Fruit fly (Drosophila melanogaster) whole organism, embryonic: ENCODE data around the gene Nmdar1.
A peak's percentile ranks its signal among the peaks of the same experiment; 100 is the strongest.

Source experiments
- Asciz ChIP-seq: fragments of 200-800 bp; sonication (Bioruptor generic); optimal IDR thresholded peaks from 2 replicates; lab custom pipeline; 2017; ENCODE audit warnings: missing biosample characterization, mild to moderate bottlenecking, missing genetic modification characterization, missing genetic modification reagents
- Blimp-1 ChIP-seq: fragments of 200-800 bp; sonication (Bioruptor generic); optimal IDR thresholded peaks from 3 replicates; lab custom pipeline; 2018; ENCODE audit warnings: missing biosample characterization, missing genetic modification characterization, mild to moderate bottlenecking, moderate library complexity, missing genetic modification reagents
- CG10267 ChIP-seq: fragments of 200-800 bp; sonication (Bioruptor generic); optimal IDR thresholded peaks from 2 replicates; lab custom pipeline; 2018; ENCODE audit warnings: missing biosample characterization, mild to moderate bottlenecking, missing genetic modification characterization, moderate library complexity
- CG10366 ChIP-seq: fragments of 200-800 bp; sonication (Bioruptor generic); IDR thresholded peaks from 2 replicates; pipeline ENCODE4 v1.3.6; 2022; ENCODE audit warnings: missing biosample characterization, missing genetic modification characterization
- CG11504 ChIP-seq: fragments of 200-800 bp; sonication (Bioruptor generic); optimal IDR thresholded peaks from 3 replicates; lab custom pipeline; 2019; ENCODE audit warnings: missing biosample characterization, mild to moderate bottlenecking, missing genetic modification characterization, moderate library complexity
- CG12659 ChIP-seq: fragments of 200-800 bp; sonication (Bioruptor generic); optimal IDR thresholded peaks from 3 replicates; lab custom pipeline; 2017; ENCODE audit warnings: mild to moderate bottlenecking, missing biosample characterization, missing genetic modification reagents, missing genetic modification characterization
- CG13894 ChIP-seq: fragments of 200-800 bp; sonication (Bioruptor generic); optimal IDR thresholded peaks from 3 replicates; lab custom pipeline; 2018; ENCODE audit warnings: missing biosample characterization, mild to moderate bottlenecking, missing genetic modification characterization, moderate library complexity
- CG1529 ChIP-seq: fragments of 200-800 bp; sonication (Bioruptor generic); optimal IDR thresholded peaks from 3 replicates; lab custom pipeline; 2018; ENCODE audit warnings: missing biosample characterization, missing genetic modification characterization
- CG16815 ChIP-seq: fragments of 200-800 bp; sonication (Bioruptor generic); optimal IDR thresholded peaks from 3 replicates; lab custom pipeline; 2017; ENCODE audit warnings: missing biosample characterization, mild to moderate bottlenecking, missing genetic modification characterization
- CG17359 ChIP-seq: fragments of 200-800 bp; sonication (Bioruptor generic); optimal IDR thresholded peaks from 3 replicates; lab custom pipeline; 2018; ENCODE audit warnings: missing biosample characterization, mild to moderate bottlenecking, missing genetic modification characterization, moderate library complexity
- CG18476 ChIP-seq: fragments of 200-800 bp; sonication (Bioruptor generic); optimal IDR thresholded peaks from 2 replicates; lab custom pipeline; 2016; ENCODE audit warnings: missing biosample characterization, mild to moderate bottlenecking, missing genetic modification characterization
- CG32772 ChIP-seq: fragments of 200-800 bp; sonication (Bioruptor generic); IDR thresholded peaks from 2 replicates; pipeline ENCODE4 v1.3.6; 2022; ENCODE audit warnings: missing biosample characterization, missing genetic modification characterization
- CG3847 ChIP-seq: fragments of 200-800 bp; sonication (Bioruptor generic); IDR thresholded peaks from 2 replicates; pipeline ENCODE4 v1.3.6; 2022; ENCODE audit warnings: missing biosample characterization, missing genetic modification characterization
- CG4707 ChIP-seq: fragments of 200-800 bp; sonication (Bioruptor generic); optimal IDR thresholded peaks from 2 replicates; lab custom pipeline; 2018; ENCODE audit warnings: missing biosample characterization, mild to moderate bottlenecking, missing genetic modification characterization, moderate library complexity
- CG6689 ChIP-seq: fragments of 200-800 bp; sonication (Bioruptor generic); IDR thresholded peaks from 2 replicates; pipeline ENCODE4 v1.3.6; 2022; ENCODE audit warnings: missing biosample characterization, missing genetic modification characterization
- CG6854 ChIP-seq: fragments of 200-800 bp; sonication (Bioruptor generic); optimal IDR thresholded peaks from 3 replicates; lab custom pipeline; 2017; ENCODE audit warnings: missing biosample characterization, mild to moderate bottlenecking, missing genetic modification characterization
- CG7271 ChIP-seq: fragments of 200-800 bp; sonication (Bioruptor generic); optimal IDR thresholded peaks from 2 replicates; lab custom pipeline; 2018; ENCODE audit warnings: missing biosample characterization, mild to moderate bottlenecking, missing genetic modification characterization, moderate library complexity
- Deaf1 ChIP-seq: fragments of 200-800 bp; optimal IDR thresholded peaks from 3 replicates; lab custom pipeline; 2019; ENCODE audit warnings: missing biosample characterization, mild to moderate bottlenecking, missing genetic modification characterization, moderate library complexity
- Dfd ChIP-seq, 2 experiments: fragments of >200 bp; optimal IDR thresholded peaks; 2 replicates each; lab custom pipeline; 2017; ENCODE audit warnings: missing biosample characterization in 2 of 2, missing genetic modification characterization in 2 of 2
- Elba2 ChIP-seq: fragments of 200-800 bp; sonication (Bioruptor generic); optimal IDR thresholded peaks from 3 replicates; lab custom pipeline; 2016; ENCODE audit warnings: missing biosample characterization, missing genetic modification characterization
- Gsc ChIP-seq: fragments of 200-800 bp; sonication (Bioruptor generic); IDR thresholded peaks from 2 replicates; pipeline ENCODE4 v1.3.6; 2022; ENCODE audit warnings: missing biosample characterization, missing genetic modification characterization
- Gug ChIP-seq: fragments of 200-800 bp; sonication (Bioruptor generic); IDR thresholded peaks from 4 replicates; pipeline ENCODE4 v1.3.6; 2022; ENCODE audit warnings: missing biosample characterization, missing genetic modification characterization
- HLH4C ChIP-seq: fragments of 200-800 bp; sonication (Bioruptor generic); IDR thresholded peaks from 3 replicates; pipeline ENCODE4 v1.3.6; 2022; ENCODE audit warnings: missing biosample characterization, missing genetic modification characterization; ENCODE audit not compliant: partially characterized antibody
- HLHmδ ChIP-seq: fragments of 200-800 bp; sonication (Bioruptor generic); optimal IDR thresholded peaks from 2 replicates; lab custom pipeline; 2018; ENCODE audit warnings: missing biosample characterization, mild to moderate bottlenecking, missing genetic modification characterization, moderate library complexity
- Hand ChIP-seq: fragments of 200-800 bp; sonication (Bioruptor generic); optimal IDR thresholded peaks from 2 replicates; lab custom pipeline; 2017; ENCODE audit warnings: mild to moderate bottlenecking, missing biosample characterization, missing genetic modification reagents, missing genetic modification characterization
- Hey ChIP-seq: fragments of 200-800 bp; sonication (Bioruptor generic); optimal IDR thresholded peaks from 3 replicates; lab custom pipeline; 2018; ENCODE audit warnings: missing biosample characterization, mild to moderate bottlenecking, missing genetic modification characterization
- Ravus ChIP-seq: fragments of 200-800 bp; sonication (Bioruptor generic); IDR thresholded peaks from 2 replicates; pipeline ENCODE4 v1.3.6; 2022; ENCODE audit warnings: missing biosample characterization, missing genetic modification characterization
- Scr ChIP-seq: fragments of 200-800 bp; sonication (Bioruptor generic); IDR thresholded peaks from 2 replicates; pipeline ENCODE4 v1.3.6; 2022; ENCODE audit warnings: missing biosample characterization, missing genetic modification characterization; ENCODE audit not compliant: partially characterized antibody
- Side ChIP-seq: fragments of 200-800 bp; sonication (Bioruptor generic); optimal IDR thresholded peaks from 2 replicates; lab custom pipeline; 2016; ENCODE audit warnings: missing biosample characterization, missing genetic modification characterization
- TFAM ChIP-seq: fragments of 200-800 bp; sonication (Bioruptor generic); optimal IDR thresholded peaks from 2 replicates; lab custom pipeline; 2017; ENCODE audit warnings: missing biosample characterization, missing genetic modification characterization, inconsistent platforms
- Tbp ChIP-seq: fragments of >200 bp; optimal IDR thresholded peaks from 2 replicates; lab custom pipeline; 2018; ENCODE audit warnings: missing biosample characterization, missing genetic modification characterization
- Trl ChIP-seq, 3 experiments: fragments of >200 bp in 2 of 3; fragments of 200-800 bp in 1 of 3; sonication (Bioruptor generic) in 1 of 3; optimal IDR thresholded peaks; 2 replicates in 1 of 3; 3 replicates in 2 of 3; lab custom pipeline; 2016 to 2017; ENCODE audit warnings: missing biosample characterization in 1 of 3, missing genetic modification characterization in 1 of 3
- ash1 ChIP-seq: fragments of 200-800 bp; sonication (Bioruptor generic); optimal IDR thresholded peaks from 2 replicates; lab custom pipeline; 2018; ENCODE audit warnings: missing biosample characterization, mild to moderate bottlenecking, missing genetic modification characterization
- cg ChIP-seq: fragments of 200-800 bp; sonication (Bioruptor generic); optimal IDR thresholded peaks from 3 replicates; lab custom pipeline; 2019; ENCODE audit warnings: missing biosample characterization, mild to moderate bottlenecking, missing genetic modification characterization, moderate library complexity
- dati ChIP-seq: fragments of 200-800 bp; sonication (Bioruptor generic); IDR thresholded peaks from 2 replicates; pipeline ENCODE4 v1.3.6; 2022; ENCODE audit warnings: missing biosample characterization, missing genetic modification characterization
- dysf ChIP-seq: fragments of 200-800 bp; sonication (Bioruptor generic); IDR thresholded peaks from 3 replicates; pipeline ENCODE4 v1.3.6; 2022; ENCODE audit warnings: missing biosample characterization, missing genetic modification characterization
- emc ChIP-seq: fragments of 200-800 bp; sonication (Bioruptor generic); optimal IDR thresholded peaks from 2 replicates; lab custom pipeline; 2016; ENCODE audit warnings: missing biosample characterization, missing genetic modification characterization
- inv ChIP-seq: fragments of 200-800 bp; sonication (Bioruptor generic); IDR thresholded peaks from 2 replicates; pipeline ENCODE4 v1.3.6; 2022; ENCODE audit warnings: missing biosample characterization, missing genetic modification characterization; ENCODE audit not compliant: partially characterized antibody
- jumu ChIP-seq: fragments of 200-800 bp; sonication (Bioruptor generic); optimal IDR thresholded peaks from 3 replicates; lab custom pipeline; 2016; ENCODE audit warnings: missing biosample characterization, missing genetic modification characterization
- ken ChIP-seq: fragments of 200-800 bp; sonication (Bioruptor generic); IDR thresholded peaks from 3 replicates; pipeline ENCODE4 v1.3.6; 2022; ENCODE audit warnings: missing biosample characterization, missing genetic modification characterization
- mld ChIP-seq: fragments of 200-800 bp; sonication (Bioruptor generic); IDR thresholded peaks from 3 replicates; pipeline ENCODE4 v1.3.6; 2022; ENCODE audit warnings: missing biosample characterization, missing genetic modification characterization; ENCODE audit not compliant: partially characterized antibody
- nmo ChIP-seq: fragments of 200-800 bp; sonication (Bioruptor generic); optimal IDR thresholded peaks from 2 replicates; lab custom pipeline; 2018; ENCODE audit warnings: missing biosample characterization, mild to moderate bottlenecking, missing genetic modification characterization, moderate library complexity
- run ChIP-seq: fragments of 200-800 bp; sonication (Bioruptor generic); optimal IDR thresholded peaks from 3 replicates; lab custom pipeline; 2018; ENCODE audit warnings: missing biosample characterization, mild to moderate bottlenecking, missing genetic modification characterization
- sim ChIP-seq: fragments of 200-800 bp; sonication (Bioruptor generic); IDR thresholded peaks from 2 replicates; pipeline ENCODE4 v1.3.6; 2022; ENCODE audit warnings: missing biosample characterization, missing genetic modification characterization
- trem ChIP-seq: fragments of 200-800 bp; optimal IDR thresholded peaks from 3 replicates; lab custom pipeline; 2019; ENCODE audit warnings: missing biosample characterization, mild to moderate bottlenecking, missing genetic modification characterization, moderate library complexity
- unc-4 ChIP-seq: fragments of 200-800 bp; sonication (Bioruptor generic); IDR thresholded peaks from 2 replicates; pipeline ENCODE4 v1.3.6; 2022; ENCODE audit warnings: missing biosample characterization, missing genetic modification characterization; ENCODE audit not compliant: partially characterized antibody
- unpg ChIP-seq: fragments of 200-800 bp; sonication (Bioruptor generic); optimal IDR thresholded peaks from 3 replicates; lab custom pipeline; 2018; ENCODE audit warnings: missing biosample characterization, mild to moderate bottlenecking, missing genetic modification characterization, moderate library complexity
- vnd ChIP-seq: fragments of 200-800 bp; sonication (Bioruptor generic); IDR thresholded peaks from 3 replicates; pipeline ENCODE4 v1.3.6; 2022; ENCODE audit warnings: missing biosample characterization, missing genetic modification characterization; ENCODE audit not compliant: partially characterized antibody

Nmdar1 gene

dm6 chr3R:5550452-5550851, 27.3 kb upstream of the Nmdar1 start (continued):
- TF ChIP-seq nmo (GFP tag; lab: Kevin White, UChicago) (no peak), HLH4C (peak; percentile 81), CG11504 (tag; lab: Kevin White, UChicago) (no peak), CG1529 (no peak), trem (tag; lab: Kevin White, UChicago) (peak; percentile 35), dysf (GFP tag; lab: Robert Waterston, UW) (no peak), jumu (GFP tag; lab: Kevin White, UChicago) (no peak), run (tag; lab: Kevin White, UChicago) (no peak), unc-4 (GFP tag; lab: Robert Waterston, UW) (peak; percentile 67), unpg (GFP tag; lab: Kevin White, UChicago) (no peak), ash1 (GFP tag; lab: Kevin White, UChicago) (no peak), Side (GFP tag; lab: Kevin White, UChicago) (no peak), Elba2 (no peak)

- TF ChIP-seq Blimp-1 (GFP tag; lab: Kevin White, UChicago) (no peak), ash1 (GFP tag; lab: Kevin White, UChicago) (no peak), sim (GFP tag; lab: Robert Waterston, UW) (no peak; the same call in 1 of the 2 replicates), inv (GFP tag; lab: Robert Waterston, UW) (peak; percentile 91), ken (GFP tag; lab: Robert Waterston, UW) (peak; percentile 77), TFAM (GFP tag; lab: Kevin White, UChicago) (no peak), CG7271 (tag; lab: Kevin White, UChicago) (no peak), vnd (GFP tag; lab: Robert Waterston, UW) (peak; percentile 88), CG32772 (GFP tag; lab: Robert Waterston, UW) (no peak; the same call in 1 of the 2 replicates), CG3847 (0 out of 2 replicates have a peak, but pooled peaks have one; percentile 62), Ravus (GFP tag; lab: Robert Waterston, UW) (no peak; the same call in 1 of the 2 replicates), Gsc (GFP tag; lab: Robert Waterston, UW) (no peak), emc (GFP tag; lab: Kevin White, UChicago) (peak; percentile 47), CG6854 (no peak), Gug (peak; percentile 74; the same call in 2 of the 4 replicates), CG12659 (GFP tag; lab: Kevin White, UChicago) (peak; percentile 74), Scr (GFP tag; lab: Robert Waterston, UW) (peak; percentile 92), CG11504 (tag; lab: Kevin White, UChicago) (no peak), CG18476 (GFP tag; lab: Kevin White, UChicago) (no peak), Tbp (GFP tag; lab: Kevin White, UChicago) (no peak), cg (peak; percentile 98), HLHmδ (GFP tag; lab: Kevin White, UChicago) (no peak), mld (GFP tag; lab: Robert Waterston, UW) (peak; percentile 92), Deaf1 (tag; lab: Kevin White, UChicago) (no peak), Trl (optimal IDR thresholded peaks at IDR 0.05; lab: Kevin White, UChicago) (no peak), Trl (GFP tag; optimal IDR thresholded peaks at IDR 0.05; lab: Kevin White, UChicago) (peak; percentile 61), CG4707 (no peak), CG17359 (tag; lab: Kevin White, UChicago) (peak; percentile 59), CG10366 (GFP tag; lab: Robert Waterston, UW) (peak; percentile 70), CG6689 (GFP tag; lab: Robert Waterston, UW) (no peak), CG13894 (tag; lab: Kevin White, UChicago) (no peak), unc-4 (GFP tag; lab: Robert Waterston, UW) (peak; percentile 91), CG16815 (no peak), Hey (tag; lab: Kevin White, UChicago) (no peak), CG10267 (peak; percentile 57), dati (GFP tag; lab: Robert Waterston, UW) (peak; percentile 55; the same call in 1 of the 2 replicates), Dfd (GFP tag; optimal IDR thresholded peaks at IDR 0.05; lab: Kevin White, UChicago) (no peak), Hand (no peak), Asciz (no peak)
Observed at dm6 chr3R:5547464-5547943, 24.4 kb upstream of the Nmdar1 start, which contains the start of gene CG2519. TSS of gene CG2519 (minus strand) at chr3R:5547775.
